Worm (Caenorhabditis elegans): ENCODE data around the gene fat-5.

fat-5 gene

ce11 chrV:17755592-17755991 lies 30.8 kb downstream of the fat-5 start, which contains the start of gene pgp-9:
Gene pgp-9, plus strand, starts transcription at chrV:17755892.
- no peak for TF ChIP-seq sox-2 (GFP tag; IDR thresholded peaks at IDR 0.05)
- TF ChIP-seq hlh-6 (tag; optimal IDR thresholded peaks at IDR 0.05): no peak
- TF ChIP-seq F13H6.1 (tag; optimal IDR thresholded peaks at IDR 0.05): no peak
- TF ChIP-seq unc-86 (tag; optimal IDR thresholded peaks at IDR 0.05): no peak
- TF ChIP-seq ref-2 (tag; optimal IDR thresholded peaks at IDR 0.05): no peak
- no peak for TF ChIP-seq dve-1 (tag; optimal IDR thresholded peaks at IDR 0.05)
- no peak for TF ChIP-seq nhr-232 (tag; optimal IDR thresholded peaks at IDR 0.05)
- no peak for TF ChIP-seq pat-9 (tag; optimal IDR thresholded peaks at IDR 0.05)
- TF ChIP-seq lin-11 (tag; optimal IDR thresholded peaks at IDR 0.05): no peak
- no peak for TF ChIP-seq ttx-3 (tag; optimal IDR thresholded peaks at IDR 0.05)
- no peak for TF ChIP-seq elt-2 (tag; optimal IDR thresholded peaks at IDR 0.05)
- no peak for TF ChIP-seq K02D7.2 (tag; optimal IDR thresholded peaks at IDR 0.05)
- TF ChIP-seq ceh-18 (tag; optimal IDR thresholded peaks at IDR 0.05): no peak
- TF ChIP-seq pros-1 (tag; optimal IDR thresholded peaks at IDR 0.05): no peak
- no peak for TF ChIP-seq fax-1 (tag; optimal IDR thresholded peaks at IDR 0.05)
- no peak for TF ChIP-seq K09A11.1 (tag; optimal IDR thresholded peaks at IDR 0.05; ENCODE audit: insufficient read depth)
- no peak for TF ChIP-seq hlh-13 (GFP tag; optimal IDR thresholded peaks at IDR 0.05)

ce11 chrV:17765077-17765476 lies 40.3 kb downstream of the fat-5 start, which contains the start of the genes C47A10.16 and srh-283:
Gene C47A10.16, minus strand, starts transcription at chrV:17765177.
Gene srh-283, plus strand, starts transcription at chrV:17765348.
- TF ChIP-seq hlh-30 (tag; optimal IDR thresholded peaks at IDR 0.05; ENCODE audit: insufficient read depth): no peak
- no peak for TF ChIP-seq lim-6 (tag; optimal IDR thresholded peaks at IDR 0.05)
- TF ChIP-seq nhr-232 (tag; optimal IDR thresholded peaks at IDR 0.05): no peak
- TF ChIP-seq sox-4 (tag; optimal IDR thresholded peaks at IDR 0.05): no peak
- TF ChIP-seq eyg-1 (tag; optimal IDR thresholded peaks at IDR 0.05): no peak
- TF ChIP-seq sdc-2 (tag; optimal IDR thresholded peaks at IDR 0.05): no peak
- no peak for TF ChIP-seq dmd-4 (tag; optimal IDR thresholded peaks at IDR 0.05; ENCODE audit: borderline replicate concordance)
- TF ChIP-seq nfya-1 (tag; optimal IDR thresholded peaks at IDR 0.05): no peak
- no peak for TF ChIP-seq pha-4 (tag; optimal IDR thresholded peaks at IDR 0.05)
- TF ChIP-seq mec-3 (tag; optimal IDR thresholded peaks at IDR 0.05; ENCODE audit: borderline replicate concordance): no peak
- no peak for TF ChIP-seq ets-4 (tag; optimal IDR thresholded peaks at IDR 0.05)
- TF ChIP-seq pqm-1 (tag; optimal IDR thresholded peaks at IDR 0.05): no peak
- TF ChIP-seq Y22D7AL.16 (tag; optimal IDR thresholded peaks at IDR 0.05): no peak
- no peak for TF ChIP-seq ref-2 (tag; optimal IDR thresholded peaks at IDR 0.05)
- no peak for TF ChIP-seq syd-9 (tag; optimal IDR thresholded peaks at IDR 0.05)
- TF ChIP-seq ceh-18 (tag; optimal IDR thresholded peaks at IDR 0.05): no peak
- no peak for TF ChIP-seq ceh-30 (tag; optimal IDR thresholded peaks at IDR 0.05)
- no peak for TF ChIP-seq pros-1 (tag; optimal IDR thresholded peaks at IDR 0.05)
- no peak for TF ChIP-seq rnt-1 (tag; optimal IDR thresholded peaks at IDR 0.05)

ce11 chrV:17767249-17767648 lies 42.4 kb downstream of the fat-5 start, which contains the start of gene srh-284:
Gene srh-284, plus strand, starts transcription at chrV:17767549.
- TF ChIP-seq Y22D7AL.16 (tag; optimal IDR thresholded peaks at IDR 0.05): no peak
- TF ChIP-seq odd-2 (tag; optimal IDR thresholded peaks at IDR 0.05): no peak
- no peak for TF ChIP-seq lim-6 (tag; optimal IDR thresholded peaks at IDR 0.05)
- no peak for TF ChIP-seq tbx-2 (tag; optimal IDR thresholded peaks at IDR 0.05)
- no peak for TF ChIP-seq hlh-13 (GFP tag; optimal IDR thresholded peaks at IDR 0.05)
- TF ChIP-seq syd-9 (tag; optimal IDR thresholded peaks at IDR 0.05): no peak
- TF ChIP-seq nhr-232 (tag; optimal IDR thresholded peaks at IDR 0.05): no peak
- TF ChIP-seq gmeb-2 (tag; optimal IDR thresholded peaks at IDR 0.05): no peak

ce11 chrV:17767768-17768167 lies 43.0 kb downstream of the fat-5 start:
- TF ChIP-seq ahr-1 (tag; optimal IDR thresholded peaks at IDR 0.05) (no peak), eyg-1 (tag; optimal IDR thresholded peaks at IDR 0.05) (no peak)

Measured in whole organism, late embryonic.